Fruit fly (Drosophila melanogaster): ENCODE measurements around the gene chrb.

DNA sequence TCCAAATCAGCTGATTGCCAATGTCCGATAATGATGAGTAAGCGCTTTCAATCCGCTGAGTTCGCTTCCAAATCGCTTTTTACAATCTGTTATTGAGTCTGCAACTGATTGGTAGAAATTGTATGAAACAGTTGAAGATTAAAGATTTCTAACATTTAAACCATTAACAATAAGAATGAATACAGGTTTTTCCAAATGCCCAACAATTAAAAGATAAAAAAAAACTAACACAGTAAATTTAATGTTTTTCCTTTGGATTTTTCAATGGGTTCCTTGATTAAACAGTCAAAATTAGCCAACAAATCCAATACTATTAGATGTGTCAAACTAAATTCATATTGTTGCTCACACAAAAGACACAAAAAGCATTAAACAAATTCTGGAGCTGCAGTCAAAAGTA is 42.5 kb upstream of the chrb start, which contains the start of gene CG7557:
- TF ChIP-seq Abd-B (GFP tag; optimal IDR thresholded peaks at IDR 0.05) (no peak), psq (GFP tag; optimal IDR thresholded peaks at IDR 0.05) (no peak), fru (GFP tag; optimal IDR thresholded peaks at IDR 0.05) (no peak), dmrt93B (GFP tag; optimal IDR thresholded peaks at IDR 0.05) (no peak), sv (GFP tag; optimal IDR thresholded peaks at IDR 0.05) (no peak), pan (optimal IDR thresholded peaks at IDR 0.05) (no peak), brk (GFP tag; optimal IDR thresholded peaks at IDR 0.05) (no peak), Hr78 (GFP tag; optimal IDR thresholded peaks at IDR 0.05) (no peak), woc (GFP tag; optimal IDR thresholded peaks at IDR 0.05) (no peak), usp (GFP tag; optimal IDR thresholded peaks at IDR 0.05) (no peak), CG9705 (GFP tag; optimal IDR thresholded peaks at IDR 0.05) (no peak)
